Fruit fly (Drosophila melanogaster): Measurements from ENCODE around the gene CG9175.

Gene CG9175

DNA sequence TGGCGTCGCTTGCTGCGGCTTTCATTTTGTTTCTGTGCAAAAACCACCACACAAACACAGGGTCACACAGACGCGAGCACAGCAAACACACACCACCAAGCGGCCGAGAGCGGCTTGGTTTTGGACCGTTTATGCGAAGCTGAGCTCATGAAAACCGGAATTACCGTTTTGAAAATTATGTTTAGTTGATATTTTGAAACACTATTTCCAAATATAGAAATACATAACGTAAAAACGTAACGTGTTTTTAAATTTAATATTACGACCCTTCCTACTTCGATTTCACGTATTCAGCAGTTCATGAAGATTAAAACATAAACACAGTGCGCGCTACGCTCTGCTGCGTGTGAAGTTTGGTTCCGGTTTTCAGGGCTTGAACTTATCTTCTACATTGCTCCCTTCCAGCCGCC is 47.5 kb downstream of the CG9175 start (continued):
- TF ChIP-seq nerfin-2 (GFP tag; IDR thresholded peaks at IDR 0.05; ENCODE audit: partially characterized antibody) (no peak), Bdp1 (GFP tag; optimal IDR thresholded peaks at IDR 0.05) (peak; percentile 85), CG1647 (GFP tag; optimal IDR thresholded peaks at IDR 0.05) (peak; percentile 94), pum (GFP tag; optimal IDR thresholded peaks at IDR 0.05) (peak; percentile 90), CG11247 (GFP tag; IDR thresholded peaks at IDR 0.05) (peak; percentile 94), gro (GFP tag; optimal IDR thresholded peaks at IDR 0.05) (peak; percentile 98), CG3163 (GFP tag; optimal IDR thresholded peaks at IDR 0.05) (peak; percentile 81), CG17912 (GFP tag; optimal IDR thresholded peaks at IDR 0.05) (peak; percentile 90), CG7839 (tag; optimal IDR thresholded peaks at IDR 0.05) (peak; percentile 96), hth (optimal IDR thresholded peaks at IDR 0.05) (no peak), hbn (GFP tag; IDR thresholded peaks at IDR 0.05; ENCODE audit: partially characterized antibody) (no peak), Bgb (GFP tag; IDR thresholded peaks at IDR 0.05; ENCODE audit: partially characterized antibody) (no peak), ab (GFP tag; optimal IDR thresholded peaks at IDR 0.05) (peak; percentile 60), CG14667 (GFP tag; IDR thresholded peaks at IDR 0.05) (peak; percentile 35; the same call in 1 of the 2 replicates), Gug (GFP tag; IDR thresholded peaks at IDR 0.05) (peak; percentile 41; the same call in 1 of the 4 replicates), CG16779 (GFP tag; IDR thresholded peaks at IDR 0.05) (peak; percentile 69; the same call in 1 of the 2 replicates), onecut (GFP tag; IDR thresholded peaks at IDR 0.05) (peak; percentile 95), jigr1 (GFP tag; IDR thresholded peaks at IDR 0.05) (0 out of 3 replicates have a peak, but pooled peaks have one; percentile 17), CG14014 (GFP tag; IDR thresholded peaks at IDR 0.05) (peak; percentile 96), zen (tag; optimal IDR thresholded peaks at IDR 0.05) (peak; percentile 88), unc-4 (GFP tag; IDR thresholded peaks at IDR 0.05; ENCODE audit: partially characterized antibody) (no peak), Fer1 (GFP tag; optimal IDR thresholded peaks at IDR 0.05) (peak; percentile 99), wdn (GFP tag; IDR thresholded peaks at IDR 0.05) (peak; percentile 90), sens-2 (GFP tag; IDR thresholded peaks at IDR 0.05) (peak; percentile 95), Spps (tag; optimal IDR thresholded peaks at IDR 0.05) (peak; percentile 95), trem (tag; optimal IDR thresholded peaks at IDR 0.05) (peak; percentile 93), CG1024 (GFP tag; IDR thresholded peaks at IDR 0.05) (peak; percentile 86), Nf-YB (GFP tag; optimal IDR thresholded peaks at IDR 0.05) (peak; percentile 85), CG3726 (GFP tag; IDR thresholded peaks at IDR 0.05) (peak; percentile 84; the same call in 2 of the 3 replicates), CG7556 (GFP tag; optimal IDR thresholded peaks at IDR 0.05) (peak; percentile 97), pb (GFP tag; optimal IDR thresholded peaks at IDR 0.05) (peak; percentile 93), abd-A (tag; optimal IDR thresholded peaks at IDR 0.05) (no peak), klu (GFP tag; IDR thresholded peaks at IDR 0.05) (peak; percentile 83), CG31388 (GFP tag; optimal IDR thresholded peaks at IDR 0.05) (peak; percentile 71), D19B (GFP tag; optimal IDR thresholded peaks at IDR 0.05) (peak; percentile 84), aop (GFP tag; IDR thresholded peaks at IDR 0.05) (0 out of 2 replicates have a peak, but pooled peaks have one; percentile 31), CG2116 (GFP tag; optimal IDR thresholded peaks at IDR 0.05) (peak; percentile 55), Atf3 (GFP tag; optimal IDR thresholded peaks at IDR 0.05) (peak; percentile 80), CG31441 (GFP tag; IDR thresholded peaks at IDR 0.05) (peak; percentile 96), NFAT (GFP tag; IDR thresholded peaks at IDR 0.05) (peak; percentile 79), stwl (tag; optimal IDR thresholded peaks at IDR 0.05) (peak; percentile 42), TFAM (GFP tag; optimal IDR thresholded peaks at IDR 0.05) (peak; percentile 79), CG6654 (GFP tag; optimal IDR thresholded peaks at IDR 0.05) (peak; percentile 82), Sox102F (GFP tag; optimal IDR thresholded peaks at IDR 0.05) (peak; percentile 95), otp (GFP tag; IDR thresholded peaks at IDR 0.05) (peak; percentile 94), ERR (GFP tag; optimal IDR thresholded peaks at IDR 0.05) (peak; percentile 95), cad (GFP tag; optimal IDR thresholded peaks at IDR 0.05) (no peak), toy (GFP tag; IDR thresholded peaks at IDR 0.05) (peak; percentile 76; the same call in 1 of the 2 replicates), CG6683 (GFP tag; optimal IDR thresholded peaks at IDR 0.05) (peak; percentile 95), CG30020 (tag; optimal IDR thresholded peaks at IDR 0.05) (peak; percentile 70), Bteb2 (GFP tag; optimal IDR thresholded peaks at IDR 0.05) (peak; percentile 94)
